Worm (Caenorhabditis elegans) whole organism, L2 larva: ENCODE measurements around the gene nhr-6.

Source experiments
- C34F6.9 ChIP-seq: fragments of 150-350 bp; optimal IDR thresholded peaks from 2 replicates; lab custom pipeline; 2014; ENCODE audit warnings: missing biosample characterization, missing genetic modification characterization
- F13H6.1 ChIP-seq: sonication (generic microtip); optimal IDR thresholded peaks from 2 replicates; lab custom pipeline; 2016; ENCODE audit warnings: missing genetic modification characterization, missing compliant biosample characterization
- R02D3.7 ChIP-seq: fragments of 150-350 bp; optimal IDR thresholded peaks from 2 replicates; lab custom pipeline; 2014; ENCODE audit warnings: missing biosample characterization, missing genetic modification characterization
- Y55F3AM.14 ChIP-seq: fragments of 200-800 bp; sonication (Bioruptor generic); optimal IDR thresholded peaks from 2 replicates; lab custom pipeline; 2018; ENCODE audit warnings: mild to moderate bottlenecking, missing genetic modification characterization, missing compliant biosample characterization
- ZK546.5 ChIP-seq: sonication (generic microtip); optimal IDR thresholded peaks from 2 replicates; lab custom pipeline; 2017; ENCODE audit warnings: missing biosample characterization, missing genetic modification characterization
- alr-1 ChIP-seq: fragments of 150-350 bp; optimal IDR thresholded peaks from 2 replicates; lab custom pipeline; 2014; ENCODE audit warnings: missing biosample characterization, missing genetic modification characterization
- aly-2 ChIP-seq: fragments of 150-350 bp; optimal IDR thresholded peaks from 2 replicates; lab custom pipeline; 2014; ENCODE audit warnings: missing biosample characterization, missing genetic modification characterization
- ama-1 ChIP-seq: fragments of 150-350 bp; optimal IDR thresholded peaks from 2 replicates; lab custom pipeline; 2018; ENCODE audit warnings: inconsistent platforms
- blmp-1 ChIP-seq: sonication (generic microtip); optimal IDR thresholded peaks from 2 replicates; lab custom pipeline; 2017; ENCODE audit warnings: missing genetic modification characterization, mild to moderate bottlenecking, missing compliant biosample characterization, antibody characterized with exemption, moderate library complexity; ENCODE audit not compliant: insufficient read depth
- ceh-16 ChIP-seq: fragments of 150-350 bp; optimal IDR thresholded peaks from 2 replicates; lab custom pipeline; 2014; ENCODE audit warnings: missing biosample characterization, missing genetic modification characterization
- ceh-82 ChIP-seq: fragments of 150-350 bp; optimal IDR thresholded peaks from 2 replicates; lab custom pipeline; 2014; ENCODE audit warnings: missing biosample characterization, missing genetic modification characterization
- crh-2 ChIP-seq: sonication (generic microtip); optimal IDR thresholded peaks from 2 replicates; lab custom pipeline; 2017; ENCODE audit warnings: missing biosample characterization, missing genetic modification characterization
- dmd-4 ChIP-seq: sonication (generic microtip); optimal IDR thresholded peaks from 2 replicates; lab custom pipeline; 2017; ENCODE audit warnings: missing biosample characterization, missing genetic modification characterization
- egl-27 ChIP-seq: sonication (generic microtip); optimal IDR thresholded peaks from 3 replicates; lab custom pipeline; 2017; ENCODE audit warnings: missing biosample characterization, missing genetic modification reagents, missing genetic modification characterization
- elt-1 ChIP-seq: fragments of 150-350 bp; optimal IDR thresholded peaks from 2 replicates; lab custom pipeline; 2014; ENCODE audit warnings: missing biosample characterization, missing genetic modification characterization
- elt-3 ChIP-seq: sonication (generic microtip); optimal IDR thresholded peaks from 2 replicates; lab custom pipeline; 2017; ENCODE audit warnings: missing biosample characterization, missing genetic modification characterization
- fos-1 ChIP-seq: fragments of 150-350 bp; optimal IDR thresholded peaks from 2 replicates; lab custom pipeline; 2014; ENCODE audit warnings: missing biosample characterization, missing genetic modification characterization
- gmeb-1 ChIP-seq: fragments of 150-350 bp; optimal IDR thresholded peaks from 2 replicates; lab custom pipeline; 2014; ENCODE audit warnings: missing biosample characterization, missing genetic modification characterization
- lin-11 ChIP-seq: fragments of 150-350 bp; sonication (generic microtip); optimal IDR thresholded peaks from 2 replicates; lab custom pipeline; 2014; ENCODE audit warnings: missing biosample characterization, missing genetic modification characterization, inconsistent platforms, mixed read lengths
- lin-39 ChIP-seq: fragments of 150-350 bp; optimal IDR thresholded peaks from 2 replicates; lab custom pipeline; 2014; ENCODE audit warnings: missing biosample characterization, missing genetic modification reagents, missing genetic modification characterization
- lsy-2 ChIP-seq, 2 experiments: fragments of 150-350 bp in 1 of 2; sonication (generic microtip) in 1 of 2; optimal IDR thresholded peaks; 2 replicates each; lab custom pipeline; 2014 to 2017; ENCODE audit warnings: missing biosample characterization in 2 of 2, missing genetic modification characterization in 2 of 2
- mab-5 ChIP-seq: fragments of 150-350 bp; optimal IDR thresholded peaks from 2 replicates; lab custom pipeline; 2014; ENCODE audit warnings: missing biosample characterization, missing genetic modification characterization
- mbf-1 ChIP-seq: sonication (generic microtip); optimal IDR thresholded peaks from 2 replicates; lab custom pipeline; 2017; ENCODE audit warnings: missing biosample characterization, missing genetic modification characterization
- mdl-1 ChIP-seq, 2 experiments: fragments of 150-350 bp in 1 of 2; sonication (generic microtip) in 1 of 2; optimal IDR thresholded peaks; 2 replicates each; lab custom pipeline; 2017; ENCODE audit warnings: missing biosample characterization in 2 of 2, missing genetic modification characterization in 2 of 2
- nhr-10 ChIP-seq: sonication (generic microtip); optimal IDR thresholded peaks from 2 replicates; lab custom pipeline; 2017; ENCODE audit warnings: missing biosample characterization, missing genetic modification characterization
- nhr-11 ChIP-seq: fragments of 150-350 bp; optimal IDR thresholded peaks from 2 replicates; lab custom pipeline; 2014; ENCODE audit warnings: missing biosample characterization, missing genetic modification characterization
- nhr-12 ChIP-seq: fragments of 150-350 bp; optimal IDR thresholded peaks from 2 replicates; lab custom pipeline; 2014; ENCODE audit warnings: missing biosample characterization, missing genetic modification characterization
- nhr-129 ChIP-seq: fragments of 150-350 bp; optimal IDR thresholded peaks from 2 replicates; lab custom pipeline; 2014; ENCODE audit warnings: missing biosample characterization, missing genetic modification characterization
- nhr-21 ChIP-seq: fragments of 150-350 bp; optimal IDR thresholded peaks from 2 replicates; lab custom pipeline; 2014; ENCODE audit warnings: missing biosample characterization, missing genetic modification characterization
- nhr-23 ChIP-seq: fragments of 150-350 bp; optimal IDR thresholded peaks from 2 replicates; lab custom pipeline; 2014; ENCODE audit warnings: missing biosample characterization, missing genetic modification reagents, missing genetic modification characterization
- nhr-237 ChIP-seq: fragments of 150-350 bp; optimal IDR thresholded peaks from 2 replicates; lab custom pipeline; 2014; ENCODE audit warnings: missing biosample characterization, missing genetic modification characterization
- nhr-25 ChIP-seq: fragments of 150-350 bp; sonication (generic microtip); optimal IDR thresholded peaks from 3 replicates; lab custom pipeline; 2014; ENCODE audit warnings: missing biosample characterization, missing genetic modification characterization
- nhr-6 ChIP-seq: fragments of 150-350 bp; optimal IDR thresholded peaks from 2 replicates; lab custom pipeline; 2014; ENCODE audit warnings: missing biosample characterization, missing genetic modification characterization
- nhr-77 ChIP-seq: fragments of 150-350 bp; optimal IDR thresholded peaks from 2 replicates; lab custom pipeline; 2014; ENCODE audit warnings: missing biosample characterization, missing genetic modification characterization
- peb-1 ChIP-seq: fragments of 150-350 bp; optimal IDR thresholded peaks from 2 replicates; lab custom pipeline; 2014; ENCODE audit warnings: missing biosample characterization, missing genetic modification characterization
- sem-4 ChIP-seq: fragments of 150-350 bp; optimal IDR thresholded peaks from 2 replicates; lab custom pipeline; 2014; ENCODE audit warnings: missing biosample characterization, missing genetic modification reagents, missing genetic modification characterization
- skn-1 ChIP-seq: sonication (generic microtip); optimal IDR thresholded peaks from 2 replicates; lab custom pipeline; 2017; ENCODE audit warnings: missing biosample characterization, missing genetic modification characterization
- sma-3 ChIP-seq: sonication (generic microtip); optimal IDR thresholded peaks from 2 replicates; lab custom pipeline; 2016; ENCODE audit warnings: missing genetic modification reagents, missing genetic modification characterization, missing compliant biosample characterization
- sma-9 ChIP-seq, 2 experiments: fragments of 150-350 bp in 1 of 2; sonication (generic microtip) in 1 of 2; optimal IDR thresholded peaks; 2 replicates each; lab custom pipeline; 2014 to 2016; ENCODE audit warnings: missing genetic modification characterization in 2 of 2, mild to moderate bottlenecking in 1 of 2, missing biosample characterization in 1 of 2, missing compliant biosample characterization in 1 of 2, missing genetic modification reagents in 1 of 2, moderate library complexity in 1 of 2
- snpc-4 ChIP-seq: fragments of 150-350 bp; optimal IDR thresholded peaks from 2 replicates; lab custom pipeline; 2014; ENCODE audit warnings: missing biosample characterization, missing genetic modification characterization
- unc-39 ChIP-seq: fragments of 150-350 bp; optimal IDR thresholded peaks from 2 replicates; lab custom pipeline; 2014; ENCODE audit warnings: missing biosample characterization, missing genetic modification characterization
- unc-55 ChIP-seq: fragments of 150-350 bp; sonication (generic microtip); optimal IDR thresholded peaks from 3 replicates; lab custom pipeline; 2014; ENCODE audit warnings: missing biosample characterization, missing genetic modification reagents, missing genetic modification characterization
- unc-62 ChIP-seq: fragments of 150-350 bp; optimal IDR thresholded peaks from 2 replicates; lab custom pipeline; 2014; ENCODE audit warnings: missing biosample characterization, missing genetic modification reagents, missing genetic modification characterization
- zag-1 ChIP-seq: fragments of 150-350 bp; optimal IDR thresholded peaks from 2 replicates; lab custom pipeline; 2014; ENCODE audit warnings: missing biosample characterization, missing genetic modification characterization
- ztf-1 ChIP-seq: fragments of 200-800 bp; sonication (Bioruptor generic); conservative IDR thresholded peaks from 2 replicates; pipeline ENCODE4 v1.3.6; 2022; ENCODE audit warnings: missing genetic modification characterization, missing compliant biosample characterization
- ztf-11 ChIP-seq: sonication (generic microtip); optimal IDR thresholded peaks from 2 replicates; lab custom pipeline; 2017; ENCODE audit warnings: missing biosample characterization, missing genetic modification characterization
- ztf-4 ChIP-seq: fragments of 150-350 bp; optimal IDR thresholded peaks from 2 replicates; lab custom pipeline; 2014; ENCODE audit warnings: missing biosample characterization, missing genetic modification characterization

The nhr-6 gene

DNA sequence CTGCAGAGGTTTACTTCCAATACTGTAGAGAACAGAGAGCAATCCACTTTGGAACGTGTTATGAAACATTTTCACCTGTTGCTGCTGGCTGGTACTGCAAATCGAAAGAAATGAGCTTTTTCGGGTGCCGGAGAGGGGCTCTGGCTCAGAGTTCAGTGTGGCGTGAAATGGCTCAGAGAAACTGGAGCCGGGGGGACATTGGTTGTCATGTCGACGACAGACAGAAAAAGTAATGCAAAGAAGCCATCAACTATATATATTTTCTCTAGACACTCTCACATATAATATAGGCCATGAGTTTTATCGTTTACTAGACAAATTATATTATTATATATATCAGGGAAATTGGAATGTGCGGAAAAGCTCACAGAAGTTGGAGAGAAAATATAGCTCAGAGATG lies 36.0 kb upstream of the nhr-6 start, which contains the start of gene cfap-20:
Gene cfap-20, minus strand, starts transcription at position 101 of the 400 bp plus-strand sequence.
- TF ChIP-seq nhr-11 (tag; lab: Kevin White, UChicago) (no peak), elt-1 (tag; lab: Kevin White, UChicago) (no peak), nhr-23 (no peak), mdl-1 (tag; optimal IDR thresholded peaks at IDR 0.05; lab: Kevin White, UChicago) (no peak), nhr-129 (no peak), Y55F3AM.14 (no peak), skn-1 (tag; lab: Kevin White, UChicago) (no peak), lin-11 (tag; lab: Kevin White, UChicago) (no peak), gmeb-1 (tag; lab: Kevin White, UChicago) (no peak)

DNA sequence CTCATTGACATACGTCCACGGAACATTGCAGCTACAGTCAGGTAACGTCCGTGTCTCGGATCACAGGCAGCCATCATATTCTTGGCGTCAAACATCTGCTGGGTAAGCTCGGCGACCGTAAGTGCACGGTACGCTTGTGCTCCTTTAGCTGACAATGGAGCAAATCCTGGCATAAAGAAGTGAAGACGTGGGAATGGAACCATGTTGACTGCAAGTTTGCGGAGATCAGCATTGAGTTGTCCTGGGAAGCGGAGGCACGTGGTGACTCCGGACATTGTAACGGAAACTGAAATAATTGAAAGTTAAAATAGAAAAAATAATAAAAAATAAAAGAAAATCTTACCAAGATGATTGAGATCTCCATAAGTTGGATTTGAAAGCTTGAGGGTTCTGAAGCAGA lies 33.9 kb upstream of the nhr-6 start:
- TF ChIP-seq elt-1 (tag; lab: Kevin White, UChicago) (no peak), skn-1 (tag; lab: Kevin White, UChicago) (no peak), C34F6.9 (tag; lab: Kevin White, UChicago) (no peak), F13H6.1 (tag; lab: Kevin White, UChicago) (no peak), ceh-16 (tag; lab: Kevin White, UChicago) (no peak), unc-62 (no peak), peb-1 (tag; lab: Kevin White, UChicago) (no peak), sem-4 (tag; lab: Kevin White, UChicago) (no peak), mbf-1 (tag; lab: Kevin White, UChicago) (no peak), nhr-23 (no peak), lin-11 (tag; lab: Kevin White, UChicago) (no peak), gmeb-1 (tag; lab: Kevin White, UChicago) (no peak), aly-2 (no peak), nhr-6 (tag; lab: Kevin White, UChicago) (no peak), dmd-4 (no peak), ztf-11 (tag; lab: Kevin White, UChicago) (no peak), mdl-1 (tag; optimal IDR thresholded peaks at IDR 0.05; lab: Kevin White, UChicago) (no peak), fos-1 (tag; lab: Kevin White, UChicago) (no peak), crh-2 (no peak)

ce11 chrIII:3540424-3540823 lies 33.0 kb upstream of the nhr-6 start:
- TF ChIP-seq nhr-11 (tag; lab: Kevin White, UChicago) (no peak), crh-2 (peak; percentile 37), nhr-77 (no peak), lsy-2 (tag; optimal IDR thresholded peaks at IDR 0.05; lab: Kevin White, UChicago) (peak; percentile 14 to 77), ama-1 (lab: Kevin White, UChicago) (no peak), sma-9 (GFP tag; optimal IDR thresholded peaks at IDR 0.05; lab: Kevin White, UChicago) (peak; percentile 34), sma-9 (tag; optimal IDR thresholded peaks at IDR 0.05; lab: Kevin White, UChicago) (no peak), zag-1 (tag; lab: Kevin White, UChicago) (no peak), mab-5 (tag; lab: Kevin White, UChicago) (no peak), aly-2 (no peak), lin-39 (no peak), ztf-1 (GFP tag; lab: Robert Waterston, UW) (no peak), Y55F3AM.14 (no peak), ztf-4 (tag; lab: Kevin White, UChicago) (no peak), snpc-4 (tag; lab: Kevin White, UChicago) (no peak), ceh-82 (tag; lab: Kevin White, UChicago) (no peak), egl-27 (tag; lab: Kevin White, UChicago) (no peak), nhr-12 (tag; lab: Kevin White, UChicago) (no peak), lin-11 (tag; lab: Kevin White, UChicago) (no peak), nhr-21 (peak; percentile 17), fos-1 (tag; lab: Kevin White, UChicago) (peak; percentile 47), ceh-16 (tag; lab: Kevin White, UChicago) (no peak), blmp-1 (tag; lab: Kevin White, UChicago) (no peak), nhr-10 (tag; lab: Kevin White, UChicago) (no peak), unc-55 (GFP tag; lab: Kevin White, UChicago) (peak; percentile 83), unc-39 (tag; lab: Kevin White, UChicago) (no peak), elt-1 (tag; lab: Kevin White, UChicago) (no peak), ztf-11 (tag; lab: Kevin White, UChicago) (no peak), alr-1 (no peak), elt-3 (tag; lab: Kevin White, UChicago) (no peak), nhr-237 (tag; lab: Kevin White, UChicago) (no peak), sma-3 (GFP tag; lab: Kevin White, UChicago) (peak; percentile 78), mbf-1 (tag; lab: Kevin White, UChicago) (no peak), F13H6.1 (tag; lab: Kevin White, UChicago) (peak; percentile 8), skn-1 (tag; lab: Kevin White, UChicago) (no peak), nhr-23 (no peak), unc-62 (no peak), gmeb-1 (tag; lab: Kevin White, UChicago) (peak; percentile 55), ZK546.5 (tag; lab: Kevin White, UChicago) (no peak), dmd-4 (no peak), mdl-1 (tag; optimal IDR thresholded peaks at IDR 0.05; lab: Kevin White, UChicago) (no peak), R02D3.7 (tag; lab: Kevin White, UChicago) (no peak), sem-4 (tag; lab: Kevin White, UChicago) (no peak), nhr-6 (tag; lab: Kevin White, UChicago) (no peak), nhr-25 (tag; lab: Kevin White, UChicago) (no peak), peb-1 (tag; lab: Kevin White, UChicago) (no peak)
